Worm (Caenorhabditis elegans) whole organism, late embryonic: ENCODE data around the gene C04E7.1.

Experiments
- C08G9.2 ChIP-seq: sonication (generic microtip); optimal IDR thresholded peaks from 2 replicates; lab custom pipeline; 2016; ENCODE audit warnings: mild to moderate bottlenecking, missing genetic modification characterization, moderate library complexity, missing compliant biosample characterization
- ceh-14 ChIP-seq: sonication (generic microtip); optimal IDR thresholded peaks from 2 replicates; lab custom pipeline; 2016; ENCODE audit warnings: missing genotype, missing genetic modification characterization, missing compliant biosample characterization
- ceh-2 ChIP-seq: sonication (generic microtip); optimal IDR thresholded peaks from 2 replicates; lab custom pipeline; 2016; ENCODE audit warnings: missing genotype, missing genetic modification characterization, missing compliant biosample characterization
- ceh-22 ChIP-seq: sonication (generic microtip); optimal IDR thresholded peaks from 2 replicates; lab custom pipeline; 2017; ENCODE audit warnings: missing biosample characterization, missing genetic modification characterization
- madf-2 ChIP-seq: sonication (generic microtip); optimal IDR thresholded peaks from 2 replicates; lab custom pipeline; 2017; ENCODE audit warnings: missing genetic modification characterization, missing compliant biosample characterization
- nfya-1 ChIP-seq: sonication (generic microtip); optimal IDR thresholded peaks from 2 replicates; lab custom pipeline; 2017; ENCODE audit warnings: missing genetic modification characterization, mild to moderate bottlenecking, missing compliant biosample characterization, antibody characterized with exemption, moderate library complexity
- nhr-232 ChIP-seq: sonication (generic microtip); optimal IDR thresholded peaks from 2 replicates; lab custom pipeline; 2016; ENCODE audit warnings: missing genetic modification characterization, missing compliant biosample characterization
- odd-2 ChIP-seq: sonication (generic microtip); optimal IDR thresholded peaks from 2 replicates; lab custom pipeline; 2017; ENCODE audit warnings: antibody characterized with exemption, mild to moderate bottlenecking, missing genetic modification characterization, missing compliant biosample characterization
- pha-2 ChIP-seq: sonication (generic microtip); optimal IDR thresholded peaks from 2 replicates; lab custom pipeline; 2017; ENCODE audit warnings: mild to moderate bottlenecking, missing genetic modification characterization, missing compliant biosample characterization
- pqm-1 ChIP-seq: sonication (generic microtip); optimal IDR thresholded peaks from 2 replicates; lab custom pipeline; 2016; ENCODE audit warnings: missing genetic modification characterization, missing compliant biosample characterization
- rnt-1 ChIP-seq: sonication (generic microtip); optimal IDR thresholded peaks from 2 replicates; lab custom pipeline; 2016; ENCODE audit warnings: missing genetic modification characterization, missing compliant biosample characterization
- sox-4 ChIP-seq: sonication (generic microtip); optimal IDR thresholded peaks from 2 replicates; lab custom pipeline; 2017; ENCODE audit warnings: mild to moderate bottlenecking, missing genetic modification characterization, inconsistent platforms, missing compliant biosample characterization

DNA sequence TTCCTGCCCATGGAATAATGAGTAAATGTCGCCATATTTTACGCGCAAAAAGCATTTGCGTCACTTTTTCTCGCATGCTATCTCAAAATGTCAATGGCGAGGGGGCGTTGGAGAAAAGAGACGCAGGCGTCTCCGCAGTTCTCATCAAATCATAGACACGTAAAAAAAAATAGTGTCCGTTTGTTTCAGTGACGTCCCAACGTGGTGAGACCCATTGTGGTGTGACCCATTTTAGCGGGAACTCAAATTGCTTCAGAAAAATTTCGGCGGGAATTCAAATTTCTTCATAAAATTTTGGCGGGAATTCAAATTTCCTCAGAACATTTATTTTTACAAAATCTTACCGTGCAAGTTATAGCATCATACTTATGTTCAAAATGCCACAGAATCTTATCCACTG is 14.1 kb upstream of the C04E7.1 start:
- TF ChIP-seq madf-2 (tag; lab: Kevin White, UChicago) (no peak), rnt-1 (tag; lab: Kevin White, UChicago) (no peak), ceh-22 (tag; lab: Kevin White, UChicago) (no peak), ceh-2 (tag; lab: Kevin White, UChicago) (no peak), pha-2 (no peak), sox-4 (tag; lab: Kevin White, UChicago) (no peak), odd-2 (tag; lab: Kevin White, UChicago) (no peak), nhr-232 (tag; lab: Kevin White, UChicago) (no peak), C08G9.2 (tag; lab: Kevin White, UChicago) (no peak), pqm-1 (tag; lab: Kevin White, UChicago) (no peak), nfya-1 (tag; lab: Kevin White, UChicago) (no peak), ceh-14 (no peak)
